Worm (Caenorhabditis elegans) whole organism, L3 larva: ENCODE data around the gene cra-1.
A peak's percentile ranks its signal among the peaks of the same experiment; 100 is the strongest.

Experiments used
- R02D3.7 ChIP-seq: fragments of 150-350 bp; optimal IDR thresholded peaks from 2 replicates; lab custom pipeline; 2014; ENCODE audit warnings: missing biosample characterization, missing genetic modification characterization
- ZK546.5 ChIP-seq: sonication (generic microtip); optimal IDR thresholded peaks from 2 replicates; lab custom pipeline; 2017; ENCODE audit warnings: missing biosample characterization, missing genetic modification characterization
- aly-2 ChIP-seq: fragments of 150-350 bp; optimal IDR thresholded peaks from 2 replicates; lab custom pipeline; 2014; ENCODE audit warnings: missing biosample characterization, missing genetic modification characterization
- ama-1 ChIP-seq: fragments of 150-350 bp; optimal IDR thresholded peaks from 2 replicates; lab custom pipeline; 2018
- ceh-16 ChIP-seq: sonication (generic microtip); optimal IDR thresholded peaks from 2 replicates; lab custom pipeline; 2017; ENCODE audit warnings: missing biosample characterization, missing genetic modification characterization
- ceh-9 ChIP-seq: sonication (generic microtip); optimal IDR thresholded peaks from 2 replicates; lab custom pipeline; 2018; ENCODE audit warnings: missing biosample characterization, missing genetic modification characterization
- egl-27 ChIP-seq: sonication (generic microtip); optimal IDR thresholded peaks from 4 replicates; lab custom pipeline; 2017; ENCODE audit warnings: missing biosample characterization, missing genetic modification reagents, missing genetic modification characterization
- egl-5 ChIP-seq: fragments of 150-350 bp; optimal IDR thresholded peaks from 2 replicates; lab custom pipeline; 2017; ENCODE audit warnings: missing biosample characterization, missing genetic modification reagents, missing genetic modification characterization, inconsistent platforms
- elt-1 ChIP-seq: fragments of 150-350 bp; optimal IDR thresholded peaks from 2 replicates; lab custom pipeline; 2014; ENCODE audit warnings: missing biosample characterization, missing genetic modification characterization
- elt-2 ChIP-seq: sonication (generic microtip); optimal IDR thresholded peaks from 2 replicates; lab custom pipeline; 2016; ENCODE audit warnings: missing genetic modification reagents, mild to moderate bottlenecking, missing genetic modification characterization, missing compliant biosample characterization
- elt-3 ChIP-seq, 3 experiments: fragments of 150-350 bp in 1 of 3; sonication (generic microtip) in 2 of 3; optimal IDR thresholded peaks; 2 replicates in 2 of 3; 4 replicates in 1 of 3; lab custom pipeline; 2014 to 2017; ENCODE audit warnings: missing biosample characterization in 3 of 3, missing genetic modification characterization in 3 of 3
- eor-1 ChIP-seq, 2 experiments: fragments of 150-350 bp; optimal IDR thresholded peaks; 2 replicates each; lab custom pipeline; 2014 to 2018; ENCODE audit warnings: missing biosample characterization in 2 of 2, missing genetic modification characterization in 2 of 2
- fkh-10 ChIP-seq: sonication (generic microtip); optimal IDR thresholded peaks from 2 replicates; lab custom pipeline; 2017; ENCODE audit warnings: missing biosample characterization, missing genetic modification reagents, missing genetic modification characterization
- fkh-2 ChIP-seq: fragments of 150-350 bp; optimal IDR thresholded peaks from 2 replicates; lab custom pipeline; 2014; ENCODE audit warnings: missing biosample characterization, missing genetic modification reagents, missing genetic modification characterization
- hmg-11 ChIP-seq: sonication (generic microtip); optimal IDR thresholded peaks from 2 replicates; lab custom pipeline; 2016; ENCODE audit warnings: missing genetic modification characterization, missing compliant biosample characterization
- jun-1 ChIP-seq: fragments of 150-350 bp; optimal IDR thresholded peaks from 2 replicates; lab custom pipeline; 2014; ENCODE audit warnings: missing biosample characterization, missing genetic modification reagents, missing genetic modification characterization
- lin-15B ChIP-seq: fragments of 150-350 bp; optimal IDR thresholded peaks from 2 replicates; lab custom pipeline; 2014; ENCODE audit warnings: missing biosample characterization, missing genetic modification characterization
- lin-39 ChIP-seq: fragments of 150-350 bp; optimal IDR thresholded peaks from 2 replicates; lab custom pipeline; 2018; ENCODE audit warnings: missing biosample characterization, missing genetic modification reagents, missing genetic modification characterization
- lsy-12 ChIP-seq: sonication (generic microtip); optimal IDR thresholded peaks from 2 replicates; lab custom pipeline; 2016; ENCODE audit warnings: mild to moderate bottlenecking, missing genetic modification characterization, missing compliant biosample characterization
- nfya-1 ChIP-seq: sonication (generic microtip); optimal IDR thresholded peaks from 2 replicates; lab custom pipeline; 2017; ENCODE audit warnings: missing genetic modification characterization, mild to moderate bottlenecking, missing compliant biosample characterization, antibody characterized with exemption, moderate library complexity; ENCODE audit not compliant: insufficient read depth
- nhr-11 ChIP-seq: fragments of 150-350 bp; optimal IDR thresholded peaks from 2 replicates; lab custom pipeline; 2014; ENCODE audit warnings: missing biosample characterization, missing genetic modification characterization
- nhr-12 ChIP-seq: fragments of 150-350 bp; optimal IDR thresholded peaks from 2 replicates; lab custom pipeline; 2014; ENCODE audit warnings: missing biosample characterization, missing genetic modification characterization
- nhr-23 ChIP-seq: fragments of 150-350 bp; optimal IDR thresholded peaks from 2 replicates; lab custom pipeline; 2014; ENCODE audit warnings: missing biosample characterization, missing genetic modification reagents, missing genetic modification characterization
- nhr-237 ChIP-seq: fragments of 150-350 bp; optimal IDR thresholded peaks from 2 replicates; lab custom pipeline; 2014; ENCODE audit warnings: missing biosample characterization, missing genetic modification characterization
- nhr-25 ChIP-seq: sonication (generic microtip); optimal IDR thresholded peaks from 2 replicates; lab custom pipeline; 2017; ENCODE audit warnings: missing biosample characterization, missing genetic modification characterization
- nhr-28 ChIP-seq: fragments of 150-350 bp; optimal IDR thresholded peaks from 2 replicates; lab custom pipeline; 2014; ENCODE audit warnings: missing biosample characterization, missing genetic modification characterization
- nhr-43 ChIP-seq: sonication (generic microtip); optimal IDR thresholded peaks from 2 replicates; lab custom pipeline; 2016; ENCODE audit warnings: mild to moderate bottlenecking, missing genetic modification characterization, missing compliant biosample characterization; ENCODE audit not compliant: poor library complexity, severe bottlenecking
- nhr-67 ChIP-seq: fragments of 150-350 bp; optimal IDR thresholded peaks from 2 replicates; lab custom pipeline; 2014; ENCODE audit warnings: missing biosample characterization, missing genetic modification characterization
- nhr-76 ChIP-seq: fragments of 150-350 bp; sonication (generic microtip); optimal IDR thresholded peaks from 5 replicates; lab custom pipeline; 2014; ENCODE audit warnings: missing biosample characterization, missing genetic modification characterization
- nhr-77 ChIP-seq: fragments of 150-350 bp; optimal IDR thresholded peaks from 2 replicates; lab custom pipeline; 2014; ENCODE audit warnings: missing biosample characterization, missing genetic modification characterization
- pha-4 ChIP-seq: fragments of 150-350 bp; optimal IDR thresholded peaks from 2 replicates; lab custom pipeline; 2014; ENCODE audit warnings: missing biosample characterization, missing genetic modification reagents, missing genetic modification characterization
- pqm-1 ChIP-seq: fragments of 150-350 bp; optimal IDR thresholded peaks from 2 replicates; lab custom pipeline; 2017; ENCODE audit warnings: missing biosample characterization, missing genetic modification characterization, inconsistent platforms
- sea-2 ChIP-seq: fragments of 150-350 bp; sonication (generic microtip); optimal IDR thresholded peaks from 4 replicates; lab custom pipeline; 2014; ENCODE audit warnings: missing biosample characterization, missing genetic modification reagents, missing genetic modification characterization
- tbx-2 ChIP-seq: sonication (generic microtip); optimal IDR thresholded peaks from 2 replicates; lab custom pipeline; 2016; ENCODE audit warnings: mild to moderate bottlenecking, missing genetic modification characterization, missing compliant biosample characterization
- unc-62 ChIP-seq: fragments of 150-350 bp; sonication (generic microtip); optimal IDR thresholded peaks from 4 replicates; lab custom pipeline; 2014; ENCODE audit warnings: missing biosample characterization, missing genetic modification reagents, missing genetic modification characterization
- zag-1 ChIP-seq: fragments of 150-350 bp; optimal IDR thresholded peaks from 2 replicates; lab custom pipeline; 2014; ENCODE audit warnings: missing biosample characterization, missing genetic modification characterization
- ztf-11 ChIP-seq: fragments of 150-350 bp; optimal IDR thresholded peaks from 2 replicates; lab custom pipeline; 2014; ENCODE audit warnings: missing biosample characterization, missing genetic modification characterization

The cra-1 gene

ce11 chrIII:6872534-6873150, 3.4 kb upstream of the cra-1 start, which contains the start of gene K04C2.3:
TSS of gene K04C2.3 (plus strand) at chrIII:6873089.
- TF ChIP-seq lsy-12 (tag; lab: Kevin White, UChicago) (no peak), ceh-9 (no peak), egl-5 (tag; lab: Kevin White, UChicago) (no peak), unc-62 (GFP tag; lab: Kevin White, UChicago) (no peak), zag-1 (no peak), nhr-77 (no peak), nhr-12 (tag; lab: Kevin White, UChicago) (no peak), lin-39 (tag; lab: Kevin White, UChicago) (no peak), nhr-76 (tag; lab: Kevin White, UChicago) (no peak), fkh-2 (tag; lab: Kevin White, UChicago) (no peak), pqm-1 (tag; lab: Kevin White, UChicago) (peak; percentile 89), nhr-28 (no peak), nhr-67 (tag; lab: Kevin White, UChicago) (no peak), jun-1 (tag; lab: Kevin White, UChicago) (peak; percentile 14), elt-1 (no peak), elt-2 (tag; lab: Kevin White, UChicago) (peak; percentile 31), R02D3.7 (tag; lab: Kevin White, UChicago) (no peak), nhr-23 (tag; lab: Kevin White, UChicago) (peak; percentile 40), elt-3 (tag; optimal IDR thresholded peaks at IDR 0.05; lab: Kevin White, UChicago) (no peak), pha-4 (tag; lab: Kevin White, UChicago) (no peak), nhr-237 (tag; lab: Kevin White, UChicago) (no peak), eor-1 (tag; optimal IDR thresholded peaks at IDR 0.05; lab: Kevin White, UChicago) (no peak), ZK546.5 (no peak), nhr-25 (tag; lab: Kevin White, UChicago) (no peak), nfya-1 (tag; lab: Kevin White, UChicago) (no peak), sea-2 (no peak), hmg-11 (tag; lab: Kevin White, UChicago) (no peak), aly-2 (no peak), egl-27 (tag; lab: Kevin White, UChicago) (no peak), ceh-16 (tag; lab: Kevin White, UChicago) (no peak), ztf-11 (tag; lab: Kevin White, UChicago) (no peak), lin-15B (tag; lab: Kevin White, UChicago) (no peak), nhr-11 (tag; lab: Kevin White, UChicago) (no peak), nhr-43 (tag; lab: Kevin White, UChicago) (peak; percentile 67), fkh-10 (GFP tag; lab: Kevin White, UChicago) (no peak), tbx-2 (tag; lab: Kevin White, UChicago) (no peak)

DNA sequence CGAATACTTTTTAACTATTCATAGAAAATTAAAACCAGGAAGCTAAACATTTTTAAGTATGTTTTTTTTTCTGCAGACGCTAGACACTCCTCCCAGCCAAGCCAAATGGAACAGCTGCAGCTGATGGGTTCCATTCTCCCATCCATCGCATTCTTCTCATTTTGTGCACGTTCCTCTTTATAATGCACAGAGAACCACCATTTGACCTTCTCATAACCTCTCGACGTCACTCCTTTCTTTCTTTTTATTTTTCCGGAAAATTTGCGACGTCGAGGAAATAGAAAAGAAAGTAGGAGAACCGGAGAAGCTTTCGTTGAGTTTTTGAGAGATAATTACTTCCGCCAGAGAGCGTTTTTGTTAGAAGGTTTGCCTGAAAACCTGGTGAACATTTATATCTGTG, 2.4 kb upstream of the cra-1 start:
- TF ChIP-seq nfya-1 (tag; lab: Kevin White, UChicago), result peak; percentile 33
- TF ChIP-seq egl-5 (tag; lab: Kevin White, UChicago), result peak; percentile 37
- no peak for TF ChIP-seq nhr-237 (tag; lab: Kevin White, UChicago)
- TF ChIP-seq nhr-11 (tag; lab: Kevin White, UChicago), result no peak
- no peak for TF ChIP-seq aly-2
- no peak for TF ChIP-seq pqm-1 (tag; lab: Kevin White, UChicago)
- peak; percentile 29 for TF ChIP-seq ama-1
- TF ChIP-seq unc-62 (GFP tag; lab: Kevin White, UChicago), result no peak
- TF ChIP-seq lin-39 (tag; lab: Kevin White, UChicago), result peak; percentile 18
- TF ChIP-seq R02D3.7 (tag; lab: Kevin White, UChicago), result no peak
- TF ChIP-seq ztf-11 (tag; lab: Kevin White, UChicago), result no peak

DNA sequence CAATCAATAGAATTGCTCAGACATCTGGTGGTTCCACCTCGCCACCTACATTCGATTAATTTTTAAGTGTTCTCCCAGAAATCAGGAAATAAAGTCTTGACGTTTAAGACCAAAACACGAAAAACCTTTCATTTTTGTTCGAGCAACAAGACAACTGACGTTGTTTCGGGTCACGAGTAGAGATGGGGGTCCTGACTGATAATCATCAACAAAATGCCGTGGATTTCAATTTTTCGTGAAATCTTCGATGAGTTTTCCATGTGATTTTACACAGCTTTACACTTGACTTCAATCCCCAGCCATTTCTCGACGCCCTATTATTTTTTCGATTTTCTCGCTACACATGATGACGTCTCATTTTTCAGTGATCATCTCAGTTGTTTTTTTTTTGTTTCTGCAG, 1.8 kb upstream of the cra-1 start:
- TF ChIP-seq nfya-1 (tag; lab: Kevin White, UChicago) (peak; percentile 41), nhr-28 (no peak), ZK546.5 (no peak), lin-39 (tag; lab: Kevin White, UChicago) (peak; percentile 59)
